Fruit fly (Drosophila melanogaster) whole organism, embryonic: Measurements from ENCODE around the gene HDAC4.

Source experiments
- Blimp-1 ChIP-seq: fragments of 200-800 bp; sonication (Bioruptor generic); optimal IDR thresholded peaks from 3 replicates; lab custom pipeline; 2018; ENCODE audit warnings: missing biosample characterization, missing genetic modification characterization, mild to moderate bottlenecking, moderate library complexity, missing genetic modification reagents
- CG10147 ChIP-seq: fragments of 200-800 bp; sonication (Bioruptor generic); optimal IDR thresholded peaks from 2 replicates; lab custom pipeline; 2019; ENCODE audit warnings: missing biosample characterization, mild to moderate bottlenecking, missing genetic modification characterization, moderate library complexity
- CG10321 ChIP-seq: fragments of 200-800 bp; sonication (Bioruptor generic); IDR thresholded peaks from 2 replicates; pipeline ENCODE4 v1.3.6; 2022; ENCODE audit warnings: missing biosample characterization, missing genetic modification characterization
- CG10654 ChIP-seq: fragments of 200-800 bp; sonication (Bioruptor generic); optimal IDR thresholded peaks from 2 replicates; lab custom pipeline; 2016; ENCODE audit warnings: missing biosample characterization, missing genetic modification characterization
- CG11504 ChIP-seq: fragments of 200-800 bp; sonication (Bioruptor generic); optimal IDR thresholded peaks from 3 replicates; lab custom pipeline; 2019; ENCODE audit warnings: missing biosample characterization, mild to moderate bottlenecking, missing genetic modification characterization, moderate library complexity
- CG11696 ChIP-seq: fragments of 200-800 bp; sonication (Bioruptor generic); IDR thresholded peaks from 2 replicates; pipeline ENCODE4 v1.3.6; 2022; ENCODE audit warnings: missing biosample characterization, missing genetic modification characterization
- CG12769 ChIP-seq: fragments of 200-800 bp; sonication (Bioruptor generic); optimal IDR thresholded peaks from 2 replicates; lab custom pipeline; 2019; ENCODE audit warnings: missing biosample characterization, mild to moderate bottlenecking, missing genetic modification characterization, moderate library complexity
- CG13287 ChIP-seq: fragments of 200-800 bp; sonication (Bioruptor generic); IDR thresholded peaks from 2 replicates; pipeline ENCODE4 v1.3.6; 2022; ENCODE audit warnings: missing biosample characterization, missing genetic modification characterization; ENCODE audit not compliant: partially characterized antibody
- CG15011 ChIP-seq: fragments of 200-800 bp; sonication (Bioruptor generic); optimal IDR thresholded peaks from 3 replicates; lab custom pipeline; 2018; ENCODE audit warnings: missing biosample characterization, mild to moderate bottlenecking, missing genetic modification characterization
- CG1603 ChIP-seq: fragments of 200-800 bp; sonication (Bioruptor generic); optimal IDR thresholded peaks from 2 replicates; lab custom pipeline; 2019; ENCODE audit warnings: missing biosample characterization, mild to moderate bottlenecking, missing genetic modification characterization, moderate library complexity
- CG16863 ChIP-seq: fragments of 200-800 bp; sonication (Bioruptor generic); optimal IDR thresholded peaks from 3 replicates; lab custom pipeline; 2016; ENCODE audit warnings: missing biosample characterization, missing genetic modification characterization
- CG3065 ChIP-seq: fragments of 200-800 bp; sonication (Bioruptor generic); optimal IDR thresholded peaks from 2 replicates; lab custom pipeline; 2016; ENCODE audit warnings: missing biosample characterization, missing genetic modification characterization
- CG31388 ChIP-seq: fragments of 200-800 bp; sonication (Bioruptor generic); optimal IDR thresholded peaks from 2 replicates; lab custom pipeline; 2016; ENCODE audit warnings: missing biosample characterization, missing genetic modification characterization
- CG32532 ChIP-seq: fragments of 200-800 bp; sonication (Bioruptor generic); IDR thresholded peaks from 2 replicates; pipeline ENCODE4 v1.3.6; 2022; ENCODE audit warnings: missing biosample characterization, missing genetic modification characterization
- CG5245 ChIP-seq: fragments of 200-800 bp; sonication (Bioruptor generic); optimal IDR thresholded peaks from 3 replicates; lab custom pipeline; 2016; ENCODE audit warnings: missing biosample characterization, missing genetic modification characterization
- CG7786 ChIP-seq: fragments of 200-800 bp; sonication (Bioruptor generic); optimal IDR thresholded peaks from 2 replicates; lab custom pipeline; 2016; ENCODE audit warnings: missing biosample characterization, missing genetic modification characterization
- CG7839 ChIP-seq: fragments of 200-800 bp; sonication (Bioruptor generic); optimal IDR thresholded peaks from 3 replicates; lab custom pipeline; 2018; ENCODE audit warnings: missing biosample characterization, mild to moderate bottlenecking, missing genetic modification characterization, moderate library complexity
- CG8290 ChIP-seq, 3 experiments: fragments of 200-800 bp; sonication (Bioruptor generic); optimal IDR thresholded peaks; 2 replicates each; lab custom pipeline; 2016 to 2019; ENCODE audit warnings: missing biosample characterization in 3 of 3, missing genetic modification characterization in 3 of 3, mild to moderate bottlenecking in 2 of 3, moderate library complexity in 1 of 3
- CG9727 ChIP-seq: fragments of 200-800 bp; sonication (Bioruptor generic); optimal IDR thresholded peaks from 3 replicates; lab custom pipeline; 2017; ENCODE audit warnings: missing biosample characterization, mild to moderate bottlenecking, missing genetic modification characterization
- CHES-1-like ChIP-seq: fragments of 200-800 bp; sonication (Bioruptor generic); optimal IDR thresholded peaks from 2 replicates; lab custom pipeline; 2016; ENCODE audit warnings: missing biosample characterization, missing genetic modification characterization
- ERR ChIP-seq: fragments of 200-800 bp; sonication (Bioruptor generic); optimal IDR thresholded peaks from 2 replicates; lab custom pipeline; 2016; ENCODE audit warnings: missing biosample characterization, missing genetic modification characterization
- HLHmδ ChIP-seq: fragments of 200-800 bp; sonication (Bioruptor generic); optimal IDR thresholded peaks from 2 replicates; lab custom pipeline; 2018; ENCODE audit warnings: missing biosample characterization, mild to moderate bottlenecking, missing genetic modification characterization, moderate library complexity
- Med ChIP-seq: fragments of 200-800 bp; sonication (Bioruptor generic); peaks from one replicate; lab custom pipeline; 2016; ENCODE audit warnings: missing biosample characterization, missing genetic modification characterization, mild to moderate bottlenecking, inconsistent platforms, moderate library complexity
- Meics ChIP-seq: fragments of 200-800 bp; sonication (Bioruptor generic); optimal IDR thresholded peaks from 2 replicates; lab custom pipeline; 2017; ENCODE audit warnings: missing biosample characterization, mild to moderate bottlenecking, missing genetic modification characterization
- Ptx1 ChIP-seq: fragments of 200-800 bp; sonication (Bioruptor generic); IDR thresholded peaks from 2 replicates; pipeline ENCODE4 v1.3.6; 2022; ENCODE audit warnings: missing biosample characterization, missing genetic modification characterization
- Spps ChIP-seq: fragments of 200-800 bp; sonication (Bioruptor generic); optimal IDR thresholded peaks from 2 replicates; lab custom pipeline; 2018; ENCODE audit warnings: missing biosample characterization, mild to moderate bottlenecking, missing genetic modification characterization
- Trl ChIP-seq, 3 experiments: fragments of >200 bp in 2 of 3; fragments of 200-800 bp in 1 of 3; sonication (Bioruptor generic) in 1 of 3; optimal IDR thresholded peaks; 2 replicates in 1 of 3; 3 replicates in 2 of 3; lab custom pipeline; 2016 to 2017; ENCODE audit warnings: missing biosample characterization in 1 of 3, missing genetic modification characterization in 1 of 3
- Usf ChIP-seq: fragments of 200-800 bp; sonication (Bioruptor generic); optimal IDR thresholded peaks from 2 replicates; lab custom pipeline; 2017; ENCODE audit warnings: missing genotype, missing biosample characterization, missing genetic modification characterization
- abd-A ChIP-seq: fragments of 200-800 bp; sonication (Bioruptor generic); optimal IDR thresholded peaks from 3 replicates; lab custom pipeline; 2019; ENCODE audit warnings: missing biosample characterization, mild to moderate bottlenecking, missing genetic modification characterization, moderate library complexity
- btn ChIP-seq: fragments of 200-800 bp; sonication (Bioruptor generic); optimal IDR thresholded peaks from 2 replicates; lab custom pipeline; 2016; ENCODE audit warnings: missing biosample characterization, missing genetic modification characterization
- cad ChIP-seq: fragments of >200 bp; optimal IDR thresholded peaks from 2 replicates; lab custom pipeline; 2017; ENCODE audit warnings: missing biosample characterization, missing genetic modification characterization
- ci ChIP-seq: fragments of 200-800 bp; sonication (Bioruptor generic); IDR thresholded peaks from 3 replicates; pipeline ENCODE4 v1.3.6; 2022; ENCODE audit warnings: missing biosample characterization, missing genetic modification characterization
- cwo ChIP-seq: fragments of 200-800 bp; sonication (Bioruptor generic); optimal IDR thresholded peaks from 3 replicates; lab custom pipeline; 2017; ENCODE audit warnings: missing biosample characterization, missing genetic modification characterization, mild to moderate bottlenecking, moderate library complexity, missing genetic modification reagents
- ewg ChIP-seq: fragments of 200-800 bp; sonication (Bioruptor generic); optimal IDR thresholded peaks from 3 replicates; lab custom pipeline; 2017; ENCODE audit warnings: mild to moderate bottlenecking, missing biosample characterization, missing genetic modification reagents, missing genetic modification characterization
- gfzf ChIP-seq: fragments of 200-800 bp; sonication (Bioruptor generic); optimal IDR thresholded peaks from 2 replicates; lab custom pipeline; 2016; ENCODE audit warnings: missing biosample characterization, mild to moderate bottlenecking, missing genetic modification characterization, moderate library complexity
- insv ChIP-seq, 2 experiments: fragments of 200-800 bp; sonication (Bioruptor generic); optimal IDR thresholded peaks; 3 replicates each; lab custom pipeline; 2016 to 2018; ENCODE audit warnings: missing biosample characterization in 2 of 2, missing genetic modification characterization in 2 of 2
- jigr1 ChIP-seq: fragments of 200-800 bp; sonication (Bioruptor generic); IDR thresholded peaks from 3 replicates; pipeline ENCODE4 v1.3.6; 2022; ENCODE audit warnings: missing biosample characterization, missing genetic modification characterization
- kni ChIP-seq: fragments of 200-800 bp; sonication (Bioruptor generic); optimal IDR thresholded peaks from 3 replicates; lab custom pipeline; 2017; ENCODE audit warnings: mild to moderate bottlenecking, missing biosample characterization, missing genetic modification reagents, missing genetic modification characterization
- lab ChIP-seq: fragments of 200-800 bp; sonication (Bioruptor generic); optimal IDR thresholded peaks from 3 replicates; lab custom pipeline; 2017; ENCODE audit warnings: missing biosample characterization, missing genetic modification characterization, mild to moderate bottlenecking, moderate library complexity, missing genetic modification reagents
- lola ChIP-seq, 3 experiments: fragments of >200 bp in 2 of 3; fragments of 200-800 bp in 1 of 3; sonication (Bioruptor generic) in 1 of 3; optimal IDR thresholded peaks; 2 replicates each; lab custom pipeline; 2017 to 2019; ENCODE audit warnings: missing biosample characterization in 3 of 3, missing genetic modification characterization in 3 of 3, mild to moderate bottlenecking in 1 of 3, moderate library complexity in 1 of 3
- mirr ChIP-seq: fragments of 200-800 bp; sonication (Bioruptor generic); optimal IDR thresholded peaks from 3 replicates; lab custom pipeline; 2018; ENCODE audit warnings: missing biosample characterization, mild to moderate bottlenecking, missing genetic modification characterization
- run ChIP-seq: fragments of 200-800 bp; sonication (Bioruptor generic); optimal IDR thresholded peaks from 3 replicates; lab custom pipeline; 2018; ENCODE audit warnings: missing biosample characterization, mild to moderate bottlenecking, missing genetic modification characterization
- slou ChIP-seq: fragments of 200-800 bp; sonication (Bioruptor generic); optimal IDR thresholded peaks from 3 replicates; lab custom pipeline; 2016; ENCODE audit warnings: missing biosample characterization, missing genetic modification characterization
- sqz ChIP-seq: fragments of 200-800 bp; sonication (Bioruptor generic); optimal IDR thresholded peaks from 3 replicates; lab custom pipeline; 2018; ENCODE audit warnings: missing biosample characterization, mild to moderate bottlenecking, missing genetic modification characterization
- toy ChIP-seq: fragments of 200-800 bp; sonication (Bioruptor generic); IDR thresholded peaks from 2 replicates; pipeline ENCODE4 v1.3.6; 2022; ENCODE audit warnings: missing biosample characterization, missing genetic modification characterization

Gene HDAC4

dm6 chrX:13278468-13278982, 6.9 kb downstream of the HDAC4 start (continued):
- peak; percentile 70 for TF ChIP-seq cwo
- TF ChIP-seq slou (GFP tag; lab: Kevin White, UChicago) = no peak
- peak; percentile 24 for TF ChIP-seq abd-A (tag; lab: Kevin White, UChicago)
- TF ChIP-seq Blimp-1 (GFP tag; lab: Kevin White, UChicago) = peak; percentile 81
- peak; percentile 55 for TF ChIP-seq Med (GFP tag; lab: Kevin White, UChicago)
- TF ChIP-seq lola (GFP tag; optimal IDR thresholded peaks at IDR 0.05; lab: Kevin White, UChicago) = peak in 1 of 3 experiments; percentile 24
- peak; percentile 11 for TF ChIP-seq HLHmδ (GFP tag; lab: Kevin White, UChicago)
- TF ChIP-seq CG12769 (tag; lab: Kevin White, UChicago) = peak; percentile 4
- peak; percentile 53 for TF ChIP-seq kni
- peak; percentile 60 for TF ChIP-seq ewg
- TF ChIP-seq CG11696 (GFP tag; lab: Robert Waterston, UW) = peak; percentile 39
- TF ChIP-seq CG13287 (GFP tag; lab: Robert Waterston, UW) = peak; percentile 14; the same call in 1 of the 2 replicates
- peak in 1 of 2 experiments; percentile 61 for TF ChIP-seq insv (GFP tag; optimal IDR thresholded peaks at IDR 0.05; lab: Kevin White, UChicago)
- no peak for TF ChIP-seq CHES-1-like (GFP tag; lab: Kevin White, UChicago)
- TF ChIP-seq CG31388 (GFP tag; lab: Kevin White, UChicago) = no peak
- TF ChIP-seq ERR = peak; percentile 30
- peak; percentile 76 to 86 for TF ChIP-seq Trl (optimal IDR thresholded peaks at IDR 0.05; lab: Kevin White, UChicago)
- no peak for TF ChIP-seq Trl (GFP tag; optimal IDR thresholded peaks at IDR 0.05; lab: Kevin White, UChicago)
- no peak for TF ChIP-seq CG8290 (GFP tag; optimal IDR thresholded peaks at IDR 0.05; lab: Kevin White, UChicago)
- peak in 1 of 2 experiments; percentile 25 for TF ChIP-seq CG8290 (tag; optimal IDR thresholded peaks at IDR 0.05; lab: Kevin White, UChicago)
- peak; percentile 6 for TF ChIP-seq lab (GFP tag; lab: Kevin White, UChicago)
- peak; percentile 29 for TF ChIP-seq mirr (GFP tag; lab: Kevin White, UChicago)

- TF ChIP-seq CG7786 (GFP tag; lab: Kevin White, UChicago) (no peak), gfzf (no peak), CG15011 (GFP tag; lab: Kevin White, UChicago) (no peak), CG10654 (GFP tag; lab: Kevin White, UChicago) (no peak), CG10321 (GFP tag; lab: Robert Waterston, UW) (no peak), run (tag; lab: Kevin White, UChicago) (no peak), cwo (no peak), CG1603 (tag; lab: Kevin White, UChicago) (peak; percentile 5), ci (GFP tag; lab: Robert Waterston, UW) (peak; percentile 36; the same call in 1 of the 3 replicates), CG16863 (GFP tag; lab: Kevin White, UChicago) (no peak), Usf (no peak), Meics (GFP tag; lab: Kevin White, UChicago) (peak; percentile 9), cad (no peak), Ptx1 (GFP tag; lab: Robert Waterston, UW) (peak; percentile 39), jigr1 (no peak), CG3065 (peak; percentile 49), CG10147 (GFP tag; lab: Kevin White, UChicago) (peak; percentile 7), CG9727 (no peak), sqz (GFP tag; lab: Kevin White, UChicago) (no peak), CG11504 (tag; lab: Kevin White, UChicago) (peak; percentile 38), CG32532 (GFP tag; lab: Robert Waterston, UW) (peak; percentile 32; the same call in 1 of the 2 replicates), CG5245 (GFP tag; lab: Kevin White, UChicago) (no peak), abd-A (tag; lab: Kevin White, UChicago) (no peak), CG7839 (peak; percentile 5), CG13287 (GFP tag; lab: Robert Waterston, UW) (no peak), btn (GFP tag; lab: Kevin White, UChicago) (no peak), Spps (no peak), toy (GFP tag; lab: Robert Waterston, UW) (no peak)
These were observed 7.6 kb downstream of the HDAC4 start for dm6 chrX:13277580-13278467.
